Worm (Caenorhabditis elegans) whole organism, L4/young adult: Measurements from ENCODE around the gene Y58A7A.5.

ENCODE experiments used
- W03F9.2 ChIP-seq: fragments of 150-350 bp; optimal IDR thresholded peaks from 2 replicates; lab custom pipeline; 2014; ENCODE audit warnings: missing biosample characterization, missing genetic modification characterization
- dao-5 ChIP-seq: sonication (generic microtip); optimal IDR thresholded peaks from 2 replicates; lab custom pipeline; 2016; ENCODE audit warnings: missing genotype, missing genetic modification characterization, moderate library complexity, missing compliant biosample characterization
- him-1 ChIP-seq: sonication (generic microtip); optimal IDR thresholded peaks from 2 replicates; lab custom pipeline; 2016; ENCODE audit warnings: missing genotype, missing genetic modification reagents, missing genetic modification characterization, missing compliant biosample characterization

DNA sequence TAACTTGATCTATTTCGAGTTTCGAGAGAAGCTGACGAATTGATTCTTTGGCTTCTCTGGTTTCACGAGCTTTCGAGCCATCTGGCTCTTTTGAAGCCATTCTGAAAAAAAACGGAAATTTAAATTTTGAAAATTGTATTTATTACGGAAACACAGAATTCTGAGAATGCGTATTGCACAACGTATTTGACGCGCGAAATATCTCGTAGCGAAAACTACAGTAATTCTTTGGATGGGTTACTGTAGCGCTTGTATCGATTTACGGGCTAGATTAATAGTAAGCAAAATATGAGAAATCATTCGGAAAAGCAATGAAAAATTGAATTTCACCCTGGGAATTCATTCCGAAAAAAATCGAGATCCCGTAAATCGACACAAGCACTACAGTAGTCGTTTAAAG, 26.9 kb upstream of the Y58A7A.5 start, which contains the start of gene C04F5.8:
- TF ChIP-seq dao-5 (tag; lab: Kevin White, UChicago) (no peak), him-1 (tag; lab: Kevin White, UChicago) (no peak), W03F9.2 (no peak)
